Worm (Caenorhabditis elegans) whole organism, L4 larva: ENCODE results near the gene ain-1.
A peak's percentile ranks its signal among the peaks of the same experiment; 100 is the strongest.

Experiments used
- F49E8.2 ChIP-seq: sonication (generic microtip); optimal IDR thresholded peaks from 2 replicates; lab custom pipeline; 2016; ENCODE audit warnings: missing compliant biosample characterization, mild to moderate bottlenecking, missing genetic modification characterization, borderline replicate concordance
- T26A8.4 ChIP-seq: fragments of 200-800 bp; sonication (Bioruptor generic); IDR thresholded peaks from 2 replicates; pipeline ENCODE4 v1.3.6; 2022; ENCODE audit warnings: missing genetic modification characterization, missing compliant biosample characterization
- nhr-237 ChIP-seq: sonication (generic microtip); optimal IDR thresholded peaks from 2 replicates; lab custom pipeline; 2017; ENCODE audit warnings: missing biosample characterization, missing genetic modification characterization
- pqm-1 ChIP-seq: sonication (generic microtip); optimal IDR thresholded peaks from 2 replicates; lab custom pipeline; 2017; ENCODE audit warnings: missing biosample characterization, missing genetic modification characterization
- unc-39 ChIP-seq: sonication (generic microtip); optimal IDR thresholded peaks from 2 replicates; lab custom pipeline; 2017; ENCODE audit warnings: missing biosample characterization, missing genetic modification characterization
- unc-62 ChIP-seq, 3 experiments: fragments of 150-350 bp in 1 of 3; sonication (generic microtip); optimal IDR thresholded peaks in 2 of 3; peaks in 1 of 3; 1 replicate in 1 of 3; 2 replicates in 2 of 3; lab custom pipeline; 2014 to 2017; ENCODE audit warnings: missing biosample characterization in 3 of 3, missing genetic modification characterization in 3 of 3, missing genetic modification reagents in 3 of 3, missing genotype in 1 of 3

ce11 chrX:16596972-16597371 is 16.3 kb upstream of the ain-1 start:
- TF ChIP-seq nhr-237 (tag; lab: Kevin White, UChicago) (no peak), unc-39 (tag; lab: Kevin White, UChicago) (no peak), T26A8.4 (GFP tag; lab: Robert Waterston, UW) (no peak), pqm-1 (no peak), F49E8.2 (no peak), unc-62 (GFP tag; optimal IDR thresholded peaks at IDR 0.05 in 1 of 2; lab: Kevin White, UChicago) (peak in 1 of 2 experiments; percentile 98), unc-62 (tag; optimal IDR thresholded peaks at IDR 0.05; lab: Kevin White, UChicago) (no peak)
